Fruit fly (Drosophila melanogaster): ENCODE measurements around the gene CG2694.

- TF ChIP-seq CG14710 (tag; optimal IDR thresholded peaks at IDR 0.05) (no peak), bsh (GFP tag; optimal IDR thresholded peaks at IDR 0.05) (no peak), fd96Cb (tag; optimal IDR thresholded peaks at IDR 0.05) (no peak), Oli (tag; optimal IDR thresholded peaks at IDR 0.05) (no peak), CG14441 (GFP tag; IDR thresholded peaks at IDR 0.05) (no peak), GATAe (GFP tag; conservative IDR thresholded peaks at IDR 0.05) (no peak), CG11504 (tag; optimal IDR thresholded peaks at IDR 0.05) (no peak), klu (GFP tag; IDR thresholded peaks at IDR 0.05) (no peak), CG42726 (GFP tag; IDR thresholded peaks at IDR 0.05; ENCODE audit: partially characterized antibody) (no peak), pan (optimal IDR thresholded peaks at IDR 0.05) (no peak), pan (GFP tag; optimal IDR thresholded peaks at IDR 0.05 in 1 of 2, IDR thresholded peaks at IDR 0.05 in 1 of 2) (no peak), CG4617 (GFP tag; optimal IDR thresholded peaks at IDR 0.05; ENCODE audit: borderline replicate concordance) (no peak), Dfd (GFP tag; optimal IDR thresholded peaks at IDR 0.05) (no peak)
Observed at dm6 chrX:2740084-2740483, 26.2 kb downstream of the CG2694 start, which contains the start of gene kirre.
